Worm (Caenorhabditis elegans) whole organism, late embryonic: ENCODE results near the gene fbxa-59.

Source experiments
- C38D4.7 ChIP-seq: fragments of 200-800 bp; sonication (Bioruptor generic); optimal IDR thresholded peaks from 2 replicates; lab custom pipeline; 2018; ENCODE audit warnings: mild to moderate bottlenecking, missing genetic modification characterization, moderate library complexity, missing compliant biosample characterization
- ceh-19 ChIP-seq: fragments of 200-800 bp; sonication (Bioruptor generic); optimal IDR thresholded peaks from 2 replicates; lab custom pipeline; 2018; ENCODE audit warnings: mild to moderate bottlenecking, missing genetic modification characterization, missing compliant biosample characterization
- ceh-2 ChIP-seq: sonication (generic microtip); optimal IDR thresholded peaks from 2 replicates; lab custom pipeline; 2016; ENCODE audit warnings: missing genotype, missing genetic modification characterization, missing compliant biosample characterization
- elt-4 ChIP-seq: sonication (generic microtip); optimal IDR thresholded peaks from 2 replicates; lab custom pipeline; 2016; ENCODE audit warnings: missing genetic modification characterization, missing compliant biosample characterization
- ets-4 ChIP-seq: sonication (generic microtip); optimal IDR thresholded peaks from 2 replicates; lab custom pipeline; 2016; ENCODE audit warnings: missing genetic modification characterization, missing compliant biosample characterization
- eyg-1 ChIP-seq: sonication (generic microtip); optimal IDR thresholded peaks from 2 replicates; lab custom pipeline; 2016; ENCODE audit warnings: missing genotype, missing genetic modification characterization, missing compliant biosample characterization
- hlh-13 ChIP-seq: fragments of 200-800 bp; sonication (Bioruptor generic); optimal IDR thresholded peaks from 2 replicates; lab custom pipeline; 2018; ENCODE audit warnings: mild to moderate bottlenecking, missing genetic modification characterization, missing compliant biosample characterization
- pag-3 ChIP-seq: sonication (generic microtip); optimal IDR thresholded peaks from 2 replicates; lab custom pipeline; 2016; ENCODE audit warnings: missing compliant biosample characterization, missing genetic modification characterization, borderline replicate concordance

- no peak for TF ChIP-seq ceh-2 (tag; lab: Kevin White, UChicago)
- TF ChIP-seq eyg-1 (tag; lab: Kevin White, UChicago) = no peak
- TF ChIP-seq C38D4.7 (GFP tag; lab: Kevin White, UChicago) = no peak
- TF ChIP-seq ceh-19 (GFP tag; lab: Kevin White, UChicago) = no peak
- no peak for TF ChIP-seq hlh-13 (GFP tag; lab: Kevin White, UChicago)
- TF ChIP-seq ets-4 = no peak
- no peak for TF ChIP-seq pag-3 (tag; lab: Kevin White, UChicago)
- no peak for TF ChIP-seq elt-4 (tag; lab: Kevin White, UChicago)
Measured at ce11 chrIII:896904-897303, 46.4 kb downstream of the fbxa-59 start.
